Fruit fly (Drosophila melanogaster) Kc167 (cell line): Measurements from ENCODE around the gene Theg.

Source experiments
- Myc ChIP-seq: fragments of >200 bp; optimal IDR thresholded peaks from 2 replicates; lab custom pipeline; 2017; ENCODE audit warnings: missing external identifiers
- Sin3A ChIP-seq: fragments of >200 bp; optimal IDR thresholded peaks from 2 replicates; lab custom pipeline; 2018; ENCODE audit warnings: missing external identifiers
- h ChIP-seq: fragments of >200 bp; optimal IDR thresholded peaks from 3 replicates; lab custom pipeline; 2018; ENCODE audit warnings: missing external identifiers
- insv ChIP-seq: fragments of >200 bp; optimal IDR thresholded peaks from 3 replicates; lab custom pipeline; 2018; ENCODE audit warnings: missing external identifiers
- ttk ChIP-seq: sonication (Bioruptor generic); optimal IDR thresholded peaks from 2 replicates; lab custom pipeline; 2017; ENCODE audit warnings: missing external identifiers

DNA sequence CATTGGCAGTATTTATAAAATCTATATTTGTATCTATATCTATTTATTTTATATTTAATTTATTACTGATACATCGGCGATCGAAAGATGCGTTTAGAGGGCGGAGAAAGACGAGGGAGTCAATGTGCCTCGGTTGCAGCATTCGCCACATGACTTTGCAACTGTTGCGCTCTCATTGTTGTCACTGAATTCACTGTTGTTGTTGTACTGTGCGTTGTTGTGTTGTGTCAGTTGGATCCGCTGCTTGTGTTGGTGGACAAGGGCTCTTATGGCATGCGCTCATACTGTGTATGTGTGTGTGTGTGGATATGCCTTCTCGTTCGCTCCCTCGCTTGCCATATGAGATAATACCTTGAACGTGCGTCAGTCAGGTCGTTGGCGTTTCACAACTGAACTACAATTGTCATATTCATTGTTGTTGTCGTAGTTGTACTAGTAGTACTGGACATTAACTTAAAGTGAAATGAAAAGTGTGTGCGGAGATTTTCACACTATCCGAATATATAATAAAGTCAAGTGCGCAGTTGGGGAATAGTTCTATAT lies 43.9 kb upstream of the Theg start:
- TF ChIP-seq ttk (no peak), insv (lab: Kevin White, UChicago) (no peak), h (lab: Kevin White, UChicago) (no peak), Myc (lab: Kevin White, UChicago) (no peak), Sin3A (lab: Kevin White, UChicago) (no peak)
